Worm (Caenorhabditis elegans) whole organism, L3 larva: ENCODE results near the gene mig-39.

Experiments used
- ZK546.5 ChIP-seq: sonication (generic microtip); optimal IDR thresholded peaks from 2 replicates; lab custom pipeline; 2017; ENCODE audit warnings: missing biosample characterization, missing genetic modification characterization
- aly-2 ChIP-seq: fragments of 150-350 bp; optimal IDR thresholded peaks from 2 replicates; lab custom pipeline; 2014; ENCODE audit warnings: missing biosample characterization, missing genetic modification characterization
- ama-1 ChIP-seq: fragments of 150-350 bp; optimal IDR thresholded peaks from 2 replicates; lab custom pipeline; 2018
- ceh-16 ChIP-seq: sonication (generic microtip); optimal IDR thresholded peaks from 2 replicates; lab custom pipeline; 2017; ENCODE audit warnings: missing biosample characterization, missing genetic modification characterization
- ceh-9 ChIP-seq: sonication (generic microtip); optimal IDR thresholded peaks from 2 replicates; lab custom pipeline; 2018; ENCODE audit warnings: missing biosample characterization, missing genetic modification characterization
- egl-5 ChIP-seq: fragments of 150-350 bp; optimal IDR thresholded peaks from 2 replicates; lab custom pipeline; 2017; ENCODE audit warnings: missing biosample characterization, missing genetic modification reagents, missing genetic modification characterization, inconsistent platforms
- elt-1 ChIP-seq: fragments of 150-350 bp; optimal IDR thresholded peaks from 2 replicates; lab custom pipeline; 2014; ENCODE audit warnings: missing biosample characterization, missing genetic modification characterization
- elt-2 ChIP-seq: sonication (generic microtip); optimal IDR thresholded peaks from 2 replicates; lab custom pipeline; 2016; ENCODE audit warnings: missing genetic modification reagents, mild to moderate bottlenecking, missing genetic modification characterization, missing compliant biosample characterization
- elt-3 ChIP-seq, 3 experiments: fragments of 150-350 bp in 1 of 3; sonication (generic microtip) in 2 of 3; optimal IDR thresholded peaks; 2 replicates in 2 of 3; 4 replicates in 1 of 3; lab custom pipeline; 2014 to 2017; ENCODE audit warnings: missing biosample characterization in 3 of 3, missing genetic modification characterization in 3 of 3
- eor-1 ChIP-seq, 2 experiments: fragments of 150-350 bp; optimal IDR thresholded peaks; 2 replicates each; lab custom pipeline; 2014 to 2018; ENCODE audit warnings: missing biosample characterization in 2 of 2, missing genetic modification characterization in 2 of 2
- fkh-10 ChIP-seq: sonication (generic microtip); optimal IDR thresholded peaks from 2 replicates; lab custom pipeline; 2017; ENCODE audit warnings: missing biosample characterization, missing genetic modification reagents, missing genetic modification characterization
- fkh-2 ChIP-seq: fragments of 150-350 bp; optimal IDR thresholded peaks from 2 replicates; lab custom pipeline; 2014; ENCODE audit warnings: missing biosample characterization, missing genetic modification reagents, missing genetic modification characterization
- fos-1 ChIP-seq: fragments of 150-350 bp; optimal IDR thresholded peaks from 2 replicates; lab custom pipeline; 2014; ENCODE audit warnings: missing biosample characterization, missing genetic modification characterization
- hmg-11 ChIP-seq: sonication (generic microtip); optimal IDR thresholded peaks from 2 replicates; lab custom pipeline; 2016; ENCODE audit warnings: missing genetic modification characterization, missing compliant biosample characterization
- lin-15B ChIP-seq: fragments of 150-350 bp; optimal IDR thresholded peaks from 2 replicates; lab custom pipeline; 2014; ENCODE audit warnings: missing biosample characterization, missing genetic modification characterization
- lin-39 ChIP-seq: fragments of 150-350 bp; optimal IDR thresholded peaks from 2 replicates; lab custom pipeline; 2018; ENCODE audit warnings: missing biosample characterization, missing genetic modification reagents, missing genetic modification characterization
- lsy-12 ChIP-seq: sonication (generic microtip); optimal IDR thresholded peaks from 2 replicates; lab custom pipeline; 2016; ENCODE audit warnings: mild to moderate bottlenecking, missing genetic modification characterization, missing compliant biosample characterization
- mdl-1 ChIP-seq: fragments of 150-350 bp; optimal IDR thresholded peaks from 2 replicates; lab custom pipeline; 2014; ENCODE audit warnings: missing biosample characterization, missing genetic modification characterization
- nfya-1 ChIP-seq: sonication (generic microtip); optimal IDR thresholded peaks from 2 replicates; lab custom pipeline; 2017; ENCODE audit warnings: missing genetic modification characterization, mild to moderate bottlenecking, missing compliant biosample characterization, antibody characterized with exemption, moderate library complexity; ENCODE audit not compliant: insufficient read depth
- nhr-11 ChIP-seq: fragments of 150-350 bp; optimal IDR thresholded peaks from 2 replicates; lab custom pipeline; 2014; ENCODE audit warnings: missing biosample characterization, missing genetic modification characterization
- nhr-12 ChIP-seq: fragments of 150-350 bp; optimal IDR thresholded peaks from 2 replicates; lab custom pipeline; 2014; ENCODE audit warnings: missing biosample characterization, missing genetic modification characterization
- nhr-23 ChIP-seq: fragments of 150-350 bp; optimal IDR thresholded peaks from 2 replicates; lab custom pipeline; 2014; ENCODE audit warnings: missing biosample characterization, missing genetic modification reagents, missing genetic modification characterization
- nhr-25 ChIP-seq: sonication (generic microtip); optimal IDR thresholded peaks from 2 replicates; lab custom pipeline; 2017; ENCODE audit warnings: missing biosample characterization, missing genetic modification characterization
- nhr-43 ChIP-seq: sonication (generic microtip); optimal IDR thresholded peaks from 2 replicates; lab custom pipeline; 2016; ENCODE audit warnings: mild to moderate bottlenecking, missing genetic modification characterization, missing compliant biosample characterization; ENCODE audit not compliant: poor library complexity, severe bottlenecking
- pha-4 ChIP-seq: fragments of 150-350 bp; optimal IDR thresholded peaks from 2 replicates; lab custom pipeline; 2014; ENCODE audit warnings: missing biosample characterization, missing genetic modification reagents, missing genetic modification characterization
- pqm-1 ChIP-seq: fragments of 150-350 bp; optimal IDR thresholded peaks from 2 replicates; lab custom pipeline; 2017; ENCODE audit warnings: missing biosample characterization, missing genetic modification characterization, inconsistent platforms
- skn-1 ChIP-seq: fragments of 150-350 bp; optimal IDR thresholded peaks from 2 replicates; lab custom pipeline; 2014; ENCODE audit warnings: missing biosample characterization, missing genetic modification characterization
- snpc-4 ChIP-seq: fragments of 150-350 bp; optimal IDR thresholded peaks from 2 replicates; lab custom pipeline; 2014; ENCODE audit warnings: missing biosample characterization, missing genetic modification characterization
- tbx-2 ChIP-seq: sonication (generic microtip); optimal IDR thresholded peaks from 2 replicates; lab custom pipeline; 2016; ENCODE audit warnings: mild to moderate bottlenecking, missing genetic modification characterization, missing compliant biosample characterization
- unc-39 ChIP-seq: sonication (generic microtip); optimal IDR thresholded peaks from 4 replicates; lab custom pipeline; 2017; ENCODE audit warnings: missing biosample characterization, missing genetic modification characterization
- unc-62 ChIP-seq: fragments of 150-350 bp; sonication (generic microtip); optimal IDR thresholded peaks from 4 replicates; lab custom pipeline; 2014; ENCODE audit warnings: missing biosample characterization, missing genetic modification reagents, missing genetic modification characterization
- ztf-11 ChIP-seq: fragments of 150-350 bp; optimal IDR thresholded peaks from 2 replicates; lab custom pipeline; 2014; ENCODE audit warnings: missing biosample characterization, missing genetic modification characterization
- ztf-4 ChIP-seq: fragments of 150-350 bp; optimal IDR thresholded peaks from 2 replicates; lab custom pipeline; 2014; ENCODE audit warnings: missing biosample characterization, missing genetic modification characterization

Gene mig-39

ce11 chrIII:8435074-8435473, 31.8 kb upstream of the mig-39 start, which contains the start of gene ZK1236.9:
Gene ZK1236.9, minus strand, starts transcription at chrIII:8435174.
- TF ChIP-seq ztf-11 (no peak), fkh-10 (GFP tag; lab: Kevin White, UChicago) (no peak), fkh-2 (no peak), unc-62 (no peak), aly-2 (tag; lab: Kevin White, UChicago) (no peak)

- TF ChIP-seq unc-62: no peak
- TF ChIP-seq tbx-2: no peak
- peak; percentile 45 for TF ChIP-seq ama-1 (lab: Kevin White, UChicago)
- TF ChIP-seq aly-2 (tag; lab: Kevin White, UChicago): no peak
Measured at ce11 chrIII:8437763-8438414, 28.9 kb upstream of the mig-39 start.

ce11 chrIII:8439312-8439711, 27.5 kb upstream of the mig-39 start, which contains the start of gene pqn-96:
Gene pqn-96, minus strand, starts transcription at chrIII:8439412.
- TF ChIP-seq unc-39 (no peak), lsy-12 (tag; lab: Kevin White, UChicago) (no peak), elt-1 (tag; lab: Kevin White, UChicago) (no peak), eor-1 (tag; optimal IDR thresholded peaks at IDR 0.05; lab: Kevin White, UChicago) (no peak), aly-2 (tag; lab: Kevin White, UChicago) (no peak), ztf-4 (tag; lab: Kevin White, UChicago) (no peak), mdl-1 (tag; lab: Kevin White, UChicago) (no peak), unc-62 (no peak), skn-1 (no peak), lin-39 (tag; lab: Kevin White, UChicago) (no peak)
- TF ChIP-seq, all 47 proteins: peak for 0

- TF ChIP-seq tbx-2 (peak; percentile 81), pqm-1 (tag; lab: Kevin White, UChicago) (no peak), ztf-4 (tag; lab: Kevin White, UChicago) (peak; percentile 95), ceh-16 (tag; lab: Kevin White, UChicago) (peak; percentile 66), eor-1 (tag; optimal IDR thresholded peaks at IDR 0.05; lab: Kevin White, UChicago) (peak in 1 of 2 experiments; percentile 71), ZK546.5 (tag; lab: Kevin White, UChicago) (no peak), nhr-12 (tag; lab: Kevin White, UChicago) (no peak), nhr-43 (tag; lab: Kevin White, UChicago) (peak; percentile 52), snpc-4 (tag; lab: Kevin White, UChicago) (peak; percentile 33), elt-3 (tag; optimal IDR thresholded peaks at IDR 0.05; lab: Kevin White, UChicago) (no peak), lin-39 (tag; lab: Kevin White, UChicago) (peak; percentile 11), skn-1 (no peak), nfya-1 (peak; percentile 94), nhr-25 (tag; lab: Kevin White, UChicago) (peak; percentile 73), pha-4 (tag; lab: Kevin White, UChicago) (peak; percentile 93), fkh-2 (no peak), fos-1 (tag; lab: Kevin White, UChicago) (peak; percentile 9), elt-2 (peak; percentile 69), nhr-23 (tag; lab: Kevin White, UChicago) (peak; percentile 31), lin-15B (tag; lab: Kevin White, UChicago) (peak; percentile 53), nhr-11 (no peak), hmg-11 (peak; percentile 20), ama-1 (lab: Kevin White, UChicago) (peak; percentile 99), egl-5 (tag; lab: Kevin White, UChicago) (no peak), ceh-9 (tag; lab: Kevin White, UChicago) (no peak), lsy-12 (tag; lab: Kevin White, UChicago) (peak; percentile 67), unc-39 (no peak)
Measured at ce11 chrIII:8443557-8444131, 23.2 kb upstream of the mig-39 start, which contains the start of gene ufbp-1. Gene ufbp-1, minus strand, starts transcription at chrIII:8443607.
